Fruit fly (Drosophila melanogaster) whole organism, adult: ENCODE data around the gene CG5149.

Experiments used
- CG11617 ChIP-seq: fragments of 200-800 bp; sonication (Bioruptor generic); optimal IDR thresholded peaks from 2 replicates; lab custom pipeline; 2017; ENCODE audit warnings: mild to moderate bottlenecking, missing biosample characterization, missing genetic modification reagents, missing genetic modification characterization
- CG12768 ChIP-seq: fragments of 200-800 bp; sonication (Bioruptor generic); optimal IDR thresholded peaks from 2 replicates; lab custom pipeline; 2017; ENCODE audit warnings: missing biosample characterization, missing genetic modification characterization, mild to moderate bottlenecking, moderate library complexity, missing genetic modification reagents
- CG14711 ChIP-seq: fragments of 200-800 bp; sonication (Bioruptor generic); optimal IDR thresholded peaks from 2 replicates; lab custom pipeline; 2018; ENCODE audit warnings: missing biosample characterization, mild to moderate bottlenecking, missing genetic modification characterization, moderate library complexity
- CG1620 ChIP-seq: fragments of 200-800 bp; sonication (Bioruptor generic); optimal IDR thresholded peaks from 2 replicates; lab custom pipeline; 2016; ENCODE audit warnings: missing biosample characterization, missing genetic modification characterization
- CG33017 ChIP-seq: fragments of 200-800 bp; sonication (Bioruptor generic); optimal IDR thresholded peaks from 2 replicates; lab custom pipeline; 2018; ENCODE audit warnings: missing biosample characterization, mild to moderate bottlenecking, missing genetic modification characterization, moderate library complexity
- CG5204 ChIP-seq: fragments of 200-800 bp; sonication (Bioruptor generic); optimal IDR thresholded peaks from 2 replicates; lab custom pipeline; 2016; ENCODE audit warnings: missing biosample characterization, missing genetic modification characterization
- CG7045 ChIP-seq: fragments of 200-800 bp; sonication (Bioruptor generic); optimal IDR thresholded peaks from 2 replicates; lab custom pipeline; 2017; ENCODE audit warnings: missing biosample characterization, mild to moderate bottlenecking, missing genetic modification characterization
- CG7101 ChIP-seq: fragments of 200-800 bp; sonication (Bioruptor generic); optimal IDR thresholded peaks from 2 replicates; lab custom pipeline; 2018; ENCODE audit warnings: missing biosample characterization, mild to moderate bottlenecking, missing genetic modification characterization, moderate library complexity
- Clk ChIP-seq: fragments of 200-800 bp; sonication (Bioruptor generic); optimal IDR thresholded peaks from 2 replicates; lab custom pipeline; 2017; ENCODE audit warnings: missing biosample characterization, missing genetic modification characterization
- Crg-1 ChIP-seq: fragments of 200-800 bp; sonication (Bioruptor generic); optimal IDR thresholded peaks from 2 replicates; lab custom pipeline; 2016; ENCODE audit warnings: missing biosample characterization, missing genetic modification characterization
- Hr96 ChIP-seq: fragments of 200-800 bp; sonication (Bioruptor generic); optimal IDR thresholded peaks from 2 replicates; lab custom pipeline; 2016; ENCODE audit warnings: missing biosample characterization, missing genetic modification characterization
- Mnt ChIP-seq: fragments of 200-800 bp; sonication (Bioruptor generic); optimal IDR thresholded peaks from 2 replicates; lab custom pipeline; 2016; ENCODE audit warnings: missing biosample characterization, mild to moderate bottlenecking, missing genetic modification characterization
- bab1 ChIP-seq: fragments of 200-800 bp; sonication (Bioruptor generic); optimal IDR thresholded peaks from 3 replicates; lab custom pipeline; 2019; ENCODE audit warnings: missing biosample characterization, mild to moderate bottlenecking, missing genetic modification characterization, moderate library complexity
- cic ChIP-seq: fragments of 200-800 bp; sonication (Bioruptor generic); optimal IDR thresholded peaks from 2 replicates; lab custom pipeline; 2017; ENCODE audit warnings: missing biosample characterization, mild to moderate bottlenecking, missing genetic modification characterization, moderate library complexity
- cnc ChIP-seq, 2 experiments: fragments of >200 bp; optimal IDR thresholded peaks; 2 replicates each; lab custom pipeline; 2017
- kay ChIP-seq: fragments of 200-800 bp; sonication (Bioruptor generic); peaks from one replicate; lab custom pipeline; 2016; ENCODE audit warnings: missing biosample characterization, missing genetic modification characterization, borderline replicate concordance
- ovo ChIP-seq: fragments of 200-800 bp; sonication (Bioruptor generic); optimal IDR thresholded peaks from 2 replicates; lab custom pipeline; 2016; ENCODE audit warnings: missing biosample characterization, missing genetic modification characterization
- pad ChIP-seq: fragments of 200-800 bp; sonication (Bioruptor generic); optimal IDR thresholded peaks from 3 replicates; lab custom pipeline; 2017; ENCODE audit warnings: missing biosample characterization, missing genetic modification characterization, mild to moderate bottlenecking, moderate library complexity, missing genetic modification reagents
- tj ChIP-seq: fragments of 200-800 bp; sonication (Bioruptor generic); optimal IDR thresholded peaks from 3 replicates; lab custom pipeline; 2017; ENCODE audit warnings: missing biosample characterization, mild to moderate bottlenecking, missing genetic modification characterization, moderate library complexity
- toe ChIP-seq: fragments of 200-800 bp; sonication (Bioruptor generic); optimal IDR thresholded peaks from 2 replicates; lab custom pipeline; 2016; ENCODE audit warnings: missing biosample characterization, missing genetic modification characterization

CG5149 gene

DNA sequence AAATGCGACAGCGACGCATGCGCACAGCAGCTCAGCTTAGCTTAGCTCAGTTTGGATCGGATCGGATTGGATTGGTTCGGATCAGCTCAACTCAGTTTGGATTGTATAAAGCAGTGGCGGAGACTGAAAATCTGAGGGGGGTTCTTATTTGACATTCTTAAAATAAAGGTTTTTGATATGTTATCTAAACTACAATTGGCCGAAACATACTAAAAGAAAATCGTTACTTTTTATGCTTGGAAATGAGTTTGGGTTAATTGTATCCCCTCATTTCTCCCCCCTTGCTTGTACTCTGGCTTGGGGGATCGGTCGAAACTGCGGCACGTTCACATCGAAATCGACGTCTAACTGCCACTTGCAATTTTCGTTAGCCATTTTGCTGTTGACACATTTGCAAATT, 11.9 kb downstream of the CG5149 start:
- TF ChIP-seq Clk (GFP tag; lab: Kevin White, UChicago) (no peak), CG5204 (GFP tag; lab: Kevin White, UChicago) (no peak), Hr96 (GFP tag; lab: Kevin White, UChicago) (no peak), CG14711 (no peak), CG7045 (GFP tag; lab: Kevin White, UChicago) (no peak), kay (GFP tag; lab: Kevin White, UChicago) (no peak), CG1620 (GFP tag; lab: Kevin White, UChicago) (no peak), tj (GFP tag; lab: Kevin White, UChicago) (no peak), toe (GFP tag; lab: Kevin White, UChicago) (no peak), CG7101 (tag; lab: Kevin White, UChicago) (no peak), cnc (optimal IDR thresholded peaks at IDR 0.05; lab: Kevin White, UChicago) (no peak), CG11617 (no peak)

dm6 chr2L:7363079-7363478, 25.0 kb downstream of the CG5149 start, which contains the start of gene Wnt10:
Gene Wnt10, plus strand, starts transcription at chr2L:7363379.
- TF ChIP-seq Hr96 (GFP tag; lab: Kevin White, UChicago) = no peak
- TF ChIP-seq tj (GFP tag; lab: Kevin White, UChicago) = no peak
- TF ChIP-seq CG33017 = no peak
- no peak for TF ChIP-seq cnc (optimal IDR thresholded peaks at IDR 0.05; lab: Kevin White, UChicago)
- TF ChIP-seq toe (GFP tag; lab: Kevin White, UChicago) = no peak
- TF ChIP-seq CG12768 (GFP tag; lab: Kevin White, UChicago) = no peak
- no peak for TF ChIP-seq ovo
- no peak for TF ChIP-seq kay (GFP tag; lab: Kevin White, UChicago)
- no peak for TF ChIP-seq pad (GFP tag; lab: Kevin White, UChicago)
- TF ChIP-seq CG11617 = no peak

dm6 chr2L:7358788-7359187, 29.3 kb downstream of the CG5149 start:
- no peak for TF ChIP-seq CG7045 (GFP tag; lab: Kevin White, UChicago)
- no peak for TF ChIP-seq cic (GFP tag; lab: Kevin White, UChicago)
- no peak for TF ChIP-seq CG1620 (GFP tag; lab: Kevin White, UChicago)
- TF ChIP-seq CG14711 = no peak
- TF ChIP-seq Hr96 (GFP tag; lab: Kevin White, UChicago) = no peak
- TF ChIP-seq bab1 = no peak
- TF ChIP-seq cnc (optimal IDR thresholded peaks at IDR 0.05; lab: Kevin White, UChicago) = no peak
- no peak for TF ChIP-seq CG12768 (GFP tag; lab: Kevin White, UChicago)
- TF ChIP-seq toe (GFP tag; lab: Kevin White, UChicago) = no peak
- no peak for TF ChIP-seq kay (GFP tag; lab: Kevin White, UChicago)
- TF ChIP-seq CG5204 (GFP tag; lab: Kevin White, UChicago) = no peak

DNA sequence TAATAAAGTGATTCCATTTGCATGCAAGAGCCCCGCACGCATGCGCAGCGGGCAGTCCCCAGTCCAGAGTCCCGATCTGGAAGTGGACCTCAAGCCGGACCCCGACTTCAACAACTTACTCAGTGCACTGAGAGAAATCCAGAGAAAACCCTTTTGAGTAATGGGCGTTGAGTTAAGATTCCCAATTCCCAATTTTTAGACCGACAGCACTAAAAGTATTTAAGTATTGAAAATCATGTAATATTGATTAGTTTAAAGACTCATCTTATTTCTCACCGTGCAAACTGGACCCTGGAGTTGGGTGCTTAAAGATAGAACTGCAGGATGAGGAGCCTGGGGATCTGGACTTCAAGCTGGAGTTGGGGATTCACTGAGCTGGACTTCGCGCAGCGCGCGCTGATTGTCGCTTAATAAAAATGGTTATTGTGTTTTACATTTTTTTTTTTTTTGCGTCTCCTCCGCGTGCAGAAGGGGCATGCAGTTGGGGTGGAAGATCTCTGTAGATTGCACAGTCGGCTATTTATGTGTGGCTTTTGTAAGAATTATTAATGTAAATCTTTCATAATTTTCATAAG, 30.0 kb downstream of the CG5149 start:
- no peak for TF ChIP-seq Mnt (GFP tag; lab: Kevin White, UChicago)
- no peak for TF ChIP-seq CG7045 (GFP tag; lab: Kevin White, UChicago)
- TF ChIP-seq pad (GFP tag; lab: Kevin White, UChicago) = no peak
- TF ChIP-seq cnc (optimal IDR thresholded peaks at IDR 0.05; lab: Kevin White, UChicago) = no peak
- TF ChIP-seq cic (GFP tag; lab: Kevin White, UChicago) = no peak
- TF ChIP-seq ovo = no peak
- no peak for TF ChIP-seq CG1620 (GFP tag; lab: Kevin White, UChicago)
- TF ChIP-seq CG7101 (tag; lab: Kevin White, UChicago) = no peak
- TF ChIP-seq CG11617 = no peak

DNA sequence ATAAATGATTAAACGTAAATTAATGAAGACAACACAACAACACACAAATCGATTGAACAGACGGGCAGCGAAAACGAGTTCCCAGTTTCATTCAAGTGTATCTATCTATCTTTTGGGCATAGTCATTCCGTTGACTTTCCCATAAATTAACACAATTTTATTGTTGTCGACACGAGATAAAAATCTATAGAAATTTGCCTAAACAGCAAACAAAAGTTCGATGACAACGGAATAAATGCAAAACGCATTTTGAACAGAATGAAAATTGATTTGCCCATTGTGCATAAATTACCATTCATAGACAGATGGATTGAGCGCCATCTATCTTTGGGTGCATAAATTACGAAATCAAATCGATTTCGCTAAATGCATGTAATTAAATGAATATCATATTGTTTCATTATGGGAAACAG, 35.3 kb downstream of the CG5149 start:
- TF ChIP-seq cic (GFP tag; lab: Kevin White, UChicago) (no peak), bab1 (no peak), CG7045 (GFP tag; lab: Kevin White, UChicago) (no peak), CG1620 (GFP tag; lab: Kevin White, UChicago) (no peak), Crg-1 (GFP tag; lab: Kevin White, UChicago) (no peak), CG14711 (no peak), CG7101 (tag; lab: Kevin White, UChicago) (no peak), cnc (optimal IDR thresholded peaks at IDR 0.05; lab: Kevin White, UChicago) (no peak), ovo (no peak), Hr96 (GFP tag; lab: Kevin White, UChicago) (no peak), CG33017 (no peak)

DNA sequence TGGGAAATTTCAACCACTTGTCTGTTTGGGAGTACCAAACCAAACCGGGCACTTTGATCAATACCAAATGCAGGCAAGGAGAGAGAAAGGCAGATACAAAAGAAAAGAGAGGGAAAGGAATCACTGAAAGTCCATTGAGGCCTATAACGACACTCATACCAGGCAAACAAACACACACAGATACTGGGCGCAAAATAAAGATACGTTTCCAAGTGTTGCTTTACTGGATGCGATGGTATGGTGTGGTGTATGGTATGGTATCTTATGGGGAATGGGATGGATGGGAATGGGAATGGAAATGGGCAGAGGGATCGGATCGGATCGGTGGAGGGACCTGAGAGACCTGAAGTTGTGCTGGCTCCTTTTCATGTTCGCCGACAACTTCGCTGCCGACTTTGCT, 47.9 kb downstream of the CG5149 start:
- TF ChIP-seq cnc (optimal IDR thresholded peaks at IDR 0.05; lab: Kevin White, UChicago) (no peak), bab1 (no peak), Clk (GFP tag; lab: Kevin White, UChicago) (no peak), CG1620 (GFP tag; lab: Kevin White, UChicago) (no peak), tj (GFP tag; lab: Kevin White, UChicago) (no peak), Mnt (GFP tag; lab: Kevin White, UChicago) (no peak), Crg-1 (GFP tag; lab: Kevin White, UChicago) (no peak), CG11617 (no peak), Hr96 (GFP tag; lab: Kevin White, UChicago) (no peak), CG12768 (GFP tag; lab: Kevin White, UChicago) (no peak), CG33017 (no peak), CG5204 (GFP tag; lab: Kevin White, UChicago) (no peak), CG7101 (tag; lab: Kevin White, UChicago) (no peak), CG7045 (GFP tag; lab: Kevin White, UChicago) (no peak), kay (GFP tag; lab: Kevin White, UChicago) (no peak), ovo (no peak), toe (GFP tag; lab: Kevin White, UChicago) (no peak)
